Worm (Caenorhabditis elegans) whole organism, dauer: ENCODE results near the gene str-238.

Experiments used
- unc-62 ChIP-seq: sonication (generic microtip); optimal IDR thresholded peaks from 2 replicates; lab custom pipeline; 2017; ENCODE audit warnings: missing biosample characterization, missing genetic modification reagents, missing genetic modification characterization

Gene str-238

DNA sequence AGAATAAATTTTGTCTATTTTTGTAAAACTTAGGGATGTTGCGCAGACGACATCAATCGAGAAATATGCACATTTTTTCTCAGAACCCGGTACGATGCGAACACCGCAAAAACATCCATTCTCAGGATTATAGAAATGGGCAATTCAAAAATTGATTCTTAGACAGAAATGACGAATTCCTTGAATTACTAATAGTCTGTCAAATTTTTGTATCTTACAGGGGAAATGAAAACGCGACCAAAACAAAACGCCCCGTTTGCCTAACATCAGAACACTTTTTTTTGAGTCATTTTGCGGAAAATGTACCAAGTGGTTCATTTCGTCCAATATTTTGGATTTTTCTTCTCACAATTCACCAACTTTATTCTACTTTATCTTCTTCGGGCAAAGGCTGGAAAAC lies 21.5 kb upstream of the str-238 start, which contains the start of gene str-134:
Gene str-134, plus strand, starts transcription at position 301 of the 400 bp plus-strand sequence.
- TF ChIP-seq unc-62 (GFP tag; lab: Kevin White, UChicago) = no peak

DNA sequence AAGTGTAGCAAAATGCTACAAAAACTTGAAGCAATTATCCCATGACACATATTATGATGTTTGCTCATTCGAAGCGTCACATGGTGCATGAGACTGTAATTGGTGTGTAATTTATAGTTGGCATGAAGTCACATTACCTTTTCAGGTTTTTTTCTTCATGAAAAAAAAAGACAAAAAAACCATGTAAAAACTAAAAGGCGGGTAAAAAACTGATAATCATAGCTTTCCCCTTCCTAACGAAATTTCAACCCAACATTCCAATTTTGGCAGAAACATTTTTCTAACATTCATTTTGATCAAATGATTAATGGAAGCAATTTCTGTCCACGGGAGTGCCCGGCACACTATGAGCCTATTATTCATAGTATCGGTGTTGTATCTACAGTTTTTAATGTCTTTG lies 16.8 kb upstream of the str-238 start, which contains the start of gene sri-4:
Gene sri-4, plus strand, starts transcription at position 301 of the 400 bp plus-strand sequence.
- TF ChIP-seq unc-62 (GFP tag; lab: Kevin White, UChicago) = no peak

DNA sequence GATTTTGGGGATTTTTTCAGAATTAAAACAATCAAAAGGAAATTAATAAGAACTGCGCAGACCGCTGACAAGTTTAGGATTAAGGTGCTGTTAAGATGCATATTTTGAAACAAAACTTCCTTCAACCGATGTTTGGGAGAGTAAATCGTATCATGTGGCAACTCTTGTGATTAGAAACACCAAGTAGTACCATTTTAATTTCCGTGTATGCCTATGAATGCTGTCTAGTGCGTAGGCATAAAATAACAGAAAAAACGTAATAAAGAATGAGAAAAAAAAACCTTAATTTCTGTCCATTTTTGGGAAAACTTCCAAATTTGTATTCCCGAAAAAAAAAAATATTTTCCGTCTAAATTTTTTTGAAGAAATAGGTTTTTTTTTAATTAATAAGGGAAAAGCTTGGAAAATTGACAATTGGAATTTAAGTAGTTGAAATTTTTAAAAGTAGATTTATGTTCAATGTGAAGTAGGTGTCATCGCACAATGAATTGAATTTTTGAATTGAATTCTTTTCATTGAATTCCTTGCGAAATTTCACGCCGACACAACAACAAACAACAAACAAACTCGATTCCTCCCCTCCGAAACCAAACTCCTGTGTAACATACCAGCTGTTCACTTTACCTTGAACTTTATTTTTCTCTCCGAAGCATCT lies 12.0 kb upstream of the str-238 start, which contains the start of the genes str-262 and srp-1:
Gene str-262, minus strand, starts transcription at position 101 of the 655 bp plus-strand sequence.
Gene srp-1, plus strand, starts transcription at position 605 of the 655 bp plus-strand sequence.
- no peak for TF ChIP-seq unc-62 (GFP tag; lab: Kevin White, UChicago)

DNA sequence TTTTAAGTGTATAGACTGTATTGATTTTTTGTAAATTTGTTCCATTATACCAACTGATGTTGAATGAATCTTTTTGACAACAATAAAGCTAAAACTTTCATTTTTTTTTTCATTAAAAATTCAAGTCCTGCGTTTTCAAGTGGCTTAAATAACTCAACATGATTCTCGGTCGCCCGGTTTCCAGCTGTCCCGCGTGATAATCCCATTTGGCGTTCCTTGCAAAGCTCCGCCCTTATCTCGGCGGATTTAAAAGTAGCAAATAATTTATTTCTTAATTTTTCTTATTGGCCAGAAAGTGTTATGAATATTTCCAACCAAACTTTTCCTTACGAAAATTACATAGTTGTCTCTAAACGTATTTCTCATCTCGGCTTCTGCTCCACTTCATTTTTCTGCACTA lies 8.7 kb upstream of the str-238 start, which contains the start of gene str-20:
Gene str-20, plus strand, starts transcription at position 301 of the 400 bp plus-strand sequence.
- TF ChIP-seq unc-62 (GFP tag; lab: Kevin White, UChicago) = no peak

DNA sequence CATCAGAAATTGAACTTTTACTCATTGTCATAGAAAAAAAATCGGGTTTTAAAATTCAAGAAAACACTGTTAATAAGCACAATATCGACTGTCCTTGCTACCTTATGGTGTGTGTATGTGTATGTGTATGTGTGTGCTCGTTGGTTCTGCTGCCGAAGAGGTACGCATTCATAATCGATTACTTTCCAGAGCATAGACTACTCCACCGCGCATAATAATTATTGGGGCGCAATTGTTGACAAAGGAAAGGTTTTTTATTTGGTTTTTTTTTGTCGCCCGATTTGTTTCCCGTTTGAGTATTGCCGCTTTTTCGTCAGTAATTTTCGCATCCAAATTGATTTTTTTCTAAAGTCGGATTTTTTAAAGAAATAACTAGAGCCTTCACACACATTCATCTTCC lies 3.6 kb upstream of the str-238 start, which contains the start of gene C05E4.15:
Gene C05E4.15, minus strand, starts transcription at position 101 of the 400 bp plus-strand sequence.
- no peak for TF ChIP-seq unc-62 (GFP tag; lab: Kevin White, UChicago)

DNA sequence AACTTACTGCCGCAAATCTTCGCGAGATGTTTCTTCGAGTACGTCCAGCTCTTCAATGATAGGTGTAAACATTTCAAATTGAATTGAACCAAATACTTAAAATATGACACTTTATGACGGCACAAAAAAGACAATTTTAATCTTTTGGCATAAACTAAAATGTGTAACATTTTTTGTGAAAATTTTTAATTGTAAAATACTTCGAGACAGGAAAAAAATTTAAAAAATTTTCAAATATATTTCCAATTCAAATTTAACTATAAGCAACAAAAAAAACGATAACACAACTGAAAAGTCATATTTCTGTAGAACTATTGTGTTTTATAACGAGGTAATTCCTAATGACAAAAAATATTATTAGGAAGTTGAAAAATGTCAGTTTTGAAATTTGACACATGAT lies 3.0 kb upstream of the str-238 start, which contains the start of gene C05E4.12:
Gene C05E4.12, minus strand, starts transcription at position 101 of the 400 bp plus-strand sequence.
- TF ChIP-seq unc-62 (GFP tag; lab: Kevin White, UChicago) = no peak

DNA sequence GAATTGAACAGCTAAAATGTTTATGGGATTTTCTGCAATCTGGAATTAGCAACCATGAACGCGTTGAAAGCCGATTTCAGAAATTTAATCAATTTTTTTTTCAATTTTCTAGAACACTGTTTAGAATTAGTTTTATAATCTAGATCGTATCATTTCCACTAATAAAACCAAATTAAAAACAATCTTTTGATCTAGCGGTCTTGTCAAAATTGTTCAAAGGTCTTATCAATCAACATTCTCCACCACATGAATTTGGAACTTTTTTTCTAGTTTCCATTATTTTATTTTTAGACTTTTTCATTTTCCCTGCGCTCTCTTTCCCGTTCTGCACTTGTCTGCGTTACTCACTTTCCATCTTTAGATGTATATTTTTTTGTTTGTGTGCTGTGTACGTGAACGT lies 2.5 kb upstream of the str-238 start, which contains the start of gene srp-2:
Gene srp-2, plus strand, starts transcription at position 301 of the 400 bp plus-strand sequence.
- no peak for TF ChIP-seq unc-62 (GFP tag; lab: Kevin White, UChicago)

DNA sequence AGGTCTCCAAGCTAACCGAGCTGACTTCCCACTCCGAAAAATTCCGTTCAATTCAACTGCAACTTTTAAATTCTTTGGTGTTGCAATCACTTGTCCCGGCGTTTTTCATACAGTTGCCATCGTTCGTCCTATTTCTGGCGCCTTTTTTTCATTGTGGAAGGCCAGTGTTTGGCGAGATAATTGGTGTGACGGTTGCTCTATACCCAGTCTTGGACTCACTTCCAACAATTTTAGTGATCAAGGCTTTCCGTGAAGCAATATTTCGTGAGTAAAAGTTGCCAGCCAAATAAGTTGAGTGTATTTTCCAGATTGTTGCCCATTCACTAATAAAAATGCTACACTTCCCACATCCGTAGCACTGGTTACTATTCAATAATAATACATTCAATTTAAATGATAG lies 7.4 kb downstream of the str-238 start:
- TF ChIP-seq unc-62 (GFP tag; lab: Kevin White, UChicago) = no peak

DNA sequence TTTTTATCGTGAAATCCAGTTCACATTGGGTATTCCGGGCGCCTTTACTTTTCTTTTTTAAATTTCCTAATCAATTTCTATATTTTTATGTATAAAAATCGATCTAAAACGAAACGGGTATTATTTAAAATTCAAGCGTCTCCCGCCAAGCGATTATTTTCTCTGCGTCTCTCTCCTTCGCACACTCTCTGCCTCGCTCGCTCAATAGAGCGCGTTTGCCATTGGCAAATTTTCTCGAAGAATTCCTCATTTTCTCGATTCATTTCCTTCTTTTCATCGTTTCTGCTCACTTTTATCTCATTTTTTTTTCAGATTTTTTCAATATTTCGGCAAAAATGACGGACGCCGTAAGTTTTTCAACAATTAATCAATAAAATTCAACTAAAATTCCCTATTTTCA lies 8.4 kb downstream of the str-238 start, which contains the start of gene sti-1:
Gene sti-1, plus strand, starts transcription at position 263 of the 400 bp plus-strand sequence.
- TF ChIP-seq unc-62 (GFP tag; lab: Kevin White, UChicago) = no peak

DNA sequence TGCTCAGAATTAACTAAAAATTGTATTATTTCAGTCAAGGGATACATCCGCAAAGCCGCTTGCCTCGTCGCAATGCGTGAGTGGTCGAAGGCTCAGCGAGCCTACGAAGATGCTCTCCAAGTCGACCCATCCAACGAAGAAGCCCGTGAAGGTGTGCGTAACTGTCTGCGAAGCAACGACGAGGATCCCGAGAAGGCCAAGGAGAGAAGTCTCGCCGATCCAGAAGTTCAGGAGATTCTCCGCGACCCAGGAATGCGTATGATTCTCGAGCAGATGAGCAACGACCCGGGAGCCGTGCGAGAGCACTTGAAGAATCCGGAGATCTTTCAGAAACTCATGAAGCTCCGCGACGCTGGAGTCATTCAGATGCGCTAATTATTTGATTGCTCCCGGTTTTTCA lies 9.5 kb downstream of the str-238 start:
- TF ChIP-seq unc-62 (GFP tag; lab: Kevin White, UChicago) = no peak

DNA sequence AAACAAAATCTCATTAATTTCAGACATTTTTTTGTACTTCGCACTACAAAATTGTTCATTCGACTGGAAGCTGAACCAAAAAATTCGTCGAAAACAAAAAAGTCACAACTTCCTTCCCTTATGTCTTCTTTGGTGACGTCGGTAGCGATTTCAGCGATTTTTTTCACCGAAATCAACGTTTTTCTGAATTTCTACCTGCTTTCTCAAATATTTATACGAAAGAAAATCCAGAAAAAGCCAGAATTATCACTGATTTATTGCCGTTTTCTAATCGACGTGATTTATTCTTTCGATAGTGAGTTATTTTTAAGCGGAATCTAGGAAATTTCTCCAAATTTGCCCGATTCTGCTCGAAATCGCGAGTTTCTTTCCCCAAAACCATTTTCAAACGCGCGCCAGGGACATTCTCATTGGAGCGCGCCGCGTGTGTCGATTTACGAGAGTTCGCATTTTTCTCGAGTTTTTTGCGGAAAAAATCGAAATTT lies 10.1 kb downstream of the str-238 start, which contains the start of gene srbc-58:
Gene srbc-58, plus strand, starts transcription at position 121 of the 485 bp plus-strand sequence.
- TF ChIP-seq unc-62 (GFP tag; lab: Kevin White, UChicago) = no peak

DNA sequence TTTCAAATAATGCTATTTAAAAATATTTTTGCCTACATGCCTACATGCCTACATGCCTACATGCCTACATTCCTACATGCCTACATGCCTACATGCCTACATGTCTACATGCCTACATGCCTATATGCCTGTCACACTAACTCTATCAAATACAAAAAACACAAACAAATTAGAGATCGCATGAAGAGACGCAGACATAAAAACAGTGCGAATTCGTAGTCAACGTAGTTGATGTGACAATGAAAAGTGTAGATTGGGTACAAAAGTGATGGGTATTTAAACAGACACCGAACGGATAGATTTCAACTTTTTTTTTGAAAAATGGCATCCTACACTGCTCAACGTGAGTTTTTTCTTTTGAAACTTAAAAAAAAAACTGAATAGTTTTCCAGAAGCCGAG lies 12.5 kb downstream of the str-238 start, which contains the start of gene R09E12.9:
Gene R09E12.9, plus strand, starts transcription at position 316 of the 400 bp plus-strand sequence.
- TF ChIP-seq unc-62 (GFP tag; lab: Kevin White, UChicago) = no peak

DNA sequence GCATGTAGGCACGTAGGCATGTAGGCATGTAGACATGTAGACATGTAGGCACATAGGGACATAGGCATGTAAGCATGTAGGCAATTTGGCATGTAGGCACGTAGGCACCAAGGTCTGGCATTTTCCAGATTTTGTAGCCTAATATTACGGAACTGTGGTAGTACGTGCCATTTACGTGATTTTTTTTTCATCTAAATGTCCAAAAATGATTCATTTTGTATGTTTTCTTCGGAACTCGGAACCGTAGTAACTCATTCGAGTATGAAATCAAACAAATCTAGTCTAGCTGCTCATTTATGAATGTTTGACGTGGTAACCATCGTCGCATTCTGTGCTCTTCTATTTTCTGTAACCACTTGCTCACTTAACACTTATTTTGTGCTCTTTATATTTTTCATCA lies 13.5 kb downstream of the str-238 start, which contains the start of gene srbc-59:
Gene srbc-59, plus strand, starts transcription at position 301 of the 400 bp plus-strand sequence.
- no peak for TF ChIP-seq unc-62 (GFP tag; lab: Kevin White, UChicago)

DNA sequence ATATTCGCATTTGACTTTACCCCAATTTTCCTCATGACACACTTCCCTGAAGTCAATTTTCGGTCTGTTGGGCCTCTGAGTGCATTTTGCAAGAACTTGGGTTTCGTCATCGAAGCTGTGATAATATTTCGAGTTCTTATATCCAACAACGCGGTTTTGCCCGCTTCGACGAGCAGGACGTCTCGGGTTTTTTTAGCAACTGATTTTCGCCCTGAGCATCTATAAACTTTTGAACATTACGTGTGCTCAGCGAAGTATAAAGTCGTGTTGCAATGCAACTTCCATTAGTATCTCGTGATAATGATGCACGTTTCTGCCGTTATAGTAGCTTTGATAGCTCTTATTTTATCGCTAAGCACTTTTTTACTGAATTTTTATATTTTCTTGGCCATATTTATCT lies 15.2 kb downstream of the str-238 start, which contains the start of gene srbc-60:
Gene srbc-60, plus strand, starts transcription at position 301 of the 400 bp plus-strand sequence.
- no peak for TF ChIP-seq unc-62 (GFP tag; lab: Kevin White, UChicago)

DNA sequence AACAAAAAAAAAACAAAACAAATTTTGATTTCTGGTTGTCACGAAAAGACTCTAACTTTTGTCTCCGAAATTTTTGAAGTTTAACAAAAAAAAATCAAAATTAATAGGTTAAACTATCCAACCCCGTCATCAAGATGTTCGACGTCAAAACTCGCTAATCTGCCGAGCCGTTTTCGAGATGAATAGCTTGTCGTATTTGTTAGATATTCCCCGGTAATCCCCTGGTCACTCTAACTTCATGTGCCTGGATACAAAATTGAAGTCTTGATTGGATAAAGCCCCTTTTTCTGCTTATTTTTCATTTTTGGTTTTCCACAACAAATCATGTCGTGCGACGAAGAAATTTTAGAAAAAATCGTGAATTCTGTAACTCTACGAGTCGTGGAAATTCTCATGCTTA lies 17.6 kb downstream of the str-238 start, which contains the start of gene srab-16:
Gene srab-16, plus strand, starts transcription at position 301 of the 400 bp plus-strand sequence.
- TF ChIP-seq unc-62 (GFP tag; lab: Kevin White, UChicago) = no peak

DNA sequence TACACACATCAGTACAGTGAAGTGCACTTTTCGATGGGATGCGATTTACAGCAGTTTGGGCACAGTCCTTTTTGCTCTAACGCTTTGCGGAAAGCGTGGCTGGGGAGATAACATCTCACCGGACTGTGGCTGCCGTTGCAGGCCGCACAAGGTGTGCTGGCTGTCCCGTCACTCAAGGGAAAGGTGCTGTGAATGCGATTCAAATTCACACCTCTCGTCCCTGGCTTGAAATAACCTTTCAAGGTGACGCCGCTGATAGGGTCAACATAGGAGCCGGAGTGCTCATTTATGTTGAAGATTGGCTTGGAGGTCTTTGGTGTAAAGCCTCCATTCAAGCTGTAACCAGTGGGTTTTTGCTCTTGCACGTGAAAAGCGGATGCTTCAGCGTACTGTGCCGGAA lies 29.3 kb downstream of the str-238 start:
- no peak for TF ChIP-seq unc-62 (GFP tag; lab: Kevin White, UChicago)
